Fruit fly (Drosophila melanogaster): ENCODE results near the gene CG4928.

The CG4928 gene

DNA sequence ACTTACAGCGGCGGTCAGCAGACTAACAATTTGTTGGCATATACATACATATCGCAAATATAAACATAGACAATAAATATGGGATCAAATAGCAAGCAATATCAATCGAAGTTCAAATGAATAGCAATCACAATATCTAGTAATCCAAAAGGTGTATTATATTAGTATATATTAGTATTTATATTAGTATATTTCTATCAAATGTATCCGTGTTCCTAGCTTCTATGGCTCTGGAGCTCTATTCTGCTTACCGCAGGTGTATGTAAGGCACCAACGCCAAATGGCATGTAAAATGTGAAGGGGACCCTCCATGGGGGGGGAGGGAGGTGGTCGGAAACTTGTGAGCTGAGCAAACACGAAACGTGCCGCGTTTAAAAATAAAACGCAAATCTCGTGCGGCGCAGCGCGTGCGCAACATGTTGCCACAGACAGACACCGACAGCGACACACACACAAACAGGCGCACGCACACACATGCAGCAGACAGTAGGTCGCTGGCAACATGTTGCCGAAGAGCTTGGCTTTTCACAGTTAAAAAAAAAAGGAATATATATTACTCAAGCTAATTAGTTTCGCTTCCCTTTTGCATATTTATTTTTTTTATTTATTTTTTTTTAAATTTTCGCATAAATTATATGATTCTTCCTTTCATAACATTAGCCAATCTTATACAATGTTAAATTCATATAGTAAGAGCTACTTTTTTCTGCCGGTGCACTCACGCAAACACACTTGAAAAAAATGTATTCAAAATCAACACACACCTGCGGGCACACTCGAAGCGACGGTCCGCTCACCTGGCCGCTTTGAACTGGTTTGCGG, 17.7 kb downstream of the CG4928 start (continued):
- TF ChIP-seq toy (GFP tag; IDR thresholded peaks at IDR 0.05): no peak
- TF ChIP-seq bowl (GFP tag; IDR thresholded peaks at IDR 0.05): peak; percentile 24; the same call in 1 of the 2 replicates
- no peak for TF ChIP-seq p53 (GFP tag; optimal IDR thresholded peaks at IDR 0.05)
- TF ChIP-seq CG6765 (GFP tag; optimal IDR thresholded peaks at IDR 0.05): no peak
- peak; percentile 55 for TF ChIP-seq CG18476 (GFP tag; optimal IDR thresholded peaks at IDR 0.05)
- no peak for TF ChIP-seq pita (GFP tag; optimal IDR thresholded peaks at IDR 0.05)
- TF ChIP-seq z (GFP tag; IDR thresholded peaks at IDR 0.05): no peak
- peak; percentile 76 for TF ChIP-seq CG10979 (tag; optimal IDR thresholded peaks at IDR 0.05)
- TF ChIP-seq CG7963 (GFP tag; IDR thresholded peaks at IDR 0.05; ENCODE audit: partially characterized antibody): no peak
- peak; percentile 36 for TF ChIP-seq CG13296 (GFP tag; optimal IDR thresholded peaks at IDR 0.05)
- TF ChIP-seq Doc2 (GFP tag; IDR thresholded peaks at IDR 0.05): no peak
- no peak for TF ChIP-seq pzg (GFP tag; optimal IDR thresholded peaks at IDR 0.05)
- TF ChIP-seq CG31224 (GFP tag; IDR thresholded peaks at IDR 0.05): no peak; the same call in 1 of the 2 replicates
- TF ChIP-seq CG15011 (GFP tag; optimal IDR thresholded peaks at IDR 0.05): no peak
- TF ChIP-seq CG17568 (GFP tag; optimal IDR thresholded peaks at IDR 0.05): peak; percentile 34
- no peak for TF ChIP-seq disco-r (GFP tag; optimal IDR thresholded peaks at IDR 0.05)
- peak; percentile 14 for TF ChIP-seq trem (tag; optimal IDR thresholded peaks at IDR 0.05)
- peak; percentile 12 for TF ChIP-seq Ets97D (GFP tag; optimal IDR thresholded peaks at IDR 0.05)
- TF ChIP-seq CG1647 (GFP tag; optimal IDR thresholded peaks at IDR 0.05): no peak
- no peak for TF ChIP-seq ftz-f1 (GFP tag; optimal IDR thresholded peaks at IDR 0.05)
- TF ChIP-seq hb (GFP tag; IDR thresholded peaks at IDR 0.05; ENCODE audit: partially characterized antibody): no peak
- TF ChIP-seq HLH54F (GFP tag; optimal IDR thresholded peaks at IDR 0.05): no peak
- peak; percentile 57; the same call in 1 of the 2 replicates for TF ChIP-seq ara (GFP tag; IDR thresholded peaks at IDR 0.05)
- TF ChIP-seq Elba2 (GFP tag; optimal IDR thresholded peaks at IDR 0.05): no peak
- TF ChIP-seq CG13424 (tag; optimal IDR thresholded peaks at IDR 0.05): peak; percentile 76
- TF ChIP-seq CG11093 (GFP tag; IDR thresholded peaks at IDR 0.05): peak; percentile 39; the same call in 1 of the 3 replicates
- peak; percentile 42 for TF ChIP-seq BtbVII (GFP tag; optimal IDR thresholded peaks at IDR 0.05)
- peak; percentile 36 for TF ChIP-seq CG13894 (tag; optimal IDR thresholded peaks at IDR 0.05)
- TF ChIP-seq Sin3A (optimal IDR thresholded peaks at IDR 0.05): no peak
- TF ChIP-seq CG10462 (GFP tag; optimal IDR thresholded peaks at IDR 0.05): no peak
- TF ChIP-seq HLH4C (GFP tag; IDR thresholded peaks at IDR 0.05; ENCODE audit: partially characterized antibody): no peak
- peak; percentile 53; the same call in 2 of the 3 replicates for TF ChIP-seq croc (GFP tag; conservative IDR thresholded peaks at IDR 0.05)
- no peak for TF ChIP-seq CG7271 (tag; optimal IDR thresholded peaks at IDR 0.05)
- peak; percentile 26 for TF ChIP-seq Jarid2 (GFP tag; optimal IDR thresholded peaks at IDR 0.05)
- peak; percentile 55 for TF ChIP-seq CG12659 (GFP tag; optimal IDR thresholded peaks at IDR 0.05)
- peak; percentile 53 for TF ChIP-seq ro (GFP tag; IDR thresholded peaks at IDR 0.05)
- TF ChIP-seq CG4328 (GFP tag; optimal IDR thresholded peaks at IDR 0.05): peak; percentile 17
- peak; percentile 38 for TF ChIP-seq NfI (GFP tag; optimal IDR thresholded peaks at IDR 0.05)
- peak; percentile 33 for TF ChIP-seq sd (tag; optimal IDR thresholded peaks at IDR 0.05)
- TF ChIP-seq sens-2 (GFP tag; IDR thresholded peaks at IDR 0.05): no peak
- TF ChIP-seq Med (GFP tag): peak; percentile 69
- TF ChIP-seq pfk (GFP tag; optimal IDR thresholded peaks at IDR 0.05): no peak
- TF ChIP-seq Ssrp (tag; optimal IDR thresholded peaks at IDR 0.05): peak; percentile 63
- TF ChIP-seq Nf-YC (tag; optimal IDR thresholded peaks at IDR 0.05): peak; percentile 35
- TF ChIP-seq kay (GFP tag; optimal IDR thresholded peaks at IDR 0.05): peak; percentile 20
- peak; percentile 45 for TF ChIP-seq fd3F (GFP tag; optimal IDR thresholded peaks at IDR 0.05)
- peak; percentile 74 for TF ChIP-seq Ada2b (GFP tag; IDR thresholded peaks at IDR 0.05)
- TF ChIP-seq CG15073 (GFP tag; optimal IDR thresholded peaks at IDR 0.05): no peak
- peak; percentile 27 for TF ChIP-seq CG12219 (GFP tag; optimal IDR thresholded peaks at IDR 0.05)
